Fruit fly (Drosophila melanogaster): ENCODE measurements around the gene gdrd.
A peak's percentile ranks its signal among the peaks of the same experiment; 100 is the strongest.

The gdrd gene

DNA sequence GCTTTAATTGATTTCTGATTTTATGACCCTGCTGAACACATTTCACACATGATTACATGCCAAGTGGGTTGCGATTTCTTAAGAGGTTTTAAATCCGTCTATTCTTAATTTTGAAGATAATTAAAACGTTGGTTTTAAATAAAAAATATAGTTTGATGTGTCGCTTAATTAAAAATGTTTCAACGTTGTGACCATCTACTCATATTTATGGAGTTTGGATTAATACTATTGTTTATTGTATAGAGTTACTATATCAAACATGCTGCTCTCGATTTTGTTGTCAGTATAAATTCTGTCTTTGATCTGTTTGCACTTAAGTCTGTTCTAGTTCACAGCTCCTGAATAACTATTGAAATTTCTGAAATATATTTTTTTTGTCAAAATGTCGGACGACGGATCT, at the start of gene gdrd:
Gene gdrd, plus strand, starts transcription at position 301 of the 400 bp plus-strand sequence.
- TF ChIP-seq CG31627 (GFP tag; optimal IDR thresholded peaks at IDR 0.05) (no peak), CG15336 (GFP tag; IDR thresholded peaks at IDR 0.05) (no peak), Gug (GFP tag; IDR thresholded peaks at IDR 0.05) (no peak), ss (GFP tag; optimal IDR thresholded peaks at IDR 0.05) (no peak), Met (GFP tag; optimal IDR thresholded peaks at IDR 0.05) (no peak), CG6792 (GFP tag; optimal IDR thresholded peaks at IDR 0.05) (no peak), Hr39 (GFP tag; optimal IDR thresholded peaks at IDR 0.05) (no peak), CG16779 (tag; optimal IDR thresholded peaks at IDR 0.05) (no peak), Smox (GFP tag; optimal IDR thresholded peaks at IDR 0.05) (no peak), fkh (GFP tag; optimal IDR thresholded peaks at IDR 0.05) (no peak), dsx (GFP tag; optimal IDR thresholded peaks at IDR 0.05; ENCODE audit: poor library complexity, severe bottlenecking) (no peak), CG6854 (GFP tag; optimal IDR thresholded peaks at IDR 0.05) (no peak)

DNA sequence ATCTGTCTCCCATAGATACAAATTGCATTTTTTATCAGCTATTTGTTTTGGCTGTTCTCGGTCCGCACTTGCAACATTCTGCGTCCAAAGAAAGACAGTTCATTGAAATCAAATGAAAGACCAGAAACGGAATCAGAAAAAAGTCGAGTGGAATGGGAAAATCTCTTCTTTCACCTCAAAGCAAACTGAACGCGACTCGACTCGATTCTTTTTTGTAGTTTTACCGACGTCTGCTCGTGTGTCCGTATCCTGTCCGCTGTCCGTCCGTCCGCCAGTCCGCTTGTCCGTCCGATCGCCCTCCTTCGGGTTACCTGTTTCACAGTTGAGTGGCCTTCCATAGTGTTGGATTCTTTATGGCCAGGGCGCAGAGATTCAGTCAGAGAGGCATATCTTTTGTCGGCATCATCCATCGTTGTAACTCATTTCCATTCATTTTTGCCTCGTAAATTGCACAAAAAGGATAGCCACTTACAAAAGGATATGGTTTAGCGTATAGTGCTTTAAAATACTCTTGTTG, 49.1 kb upstream of the gdrd start:
- no peak for TF ChIP-seq Gug (GFP tag; IDR thresholded peaks at IDR 0.05)
- TF ChIP-seq Sox102F (GFP tag; optimal IDR thresholded peaks at IDR 0.05) = no peak
- TF ChIP-seq acj6 (GFP tag; optimal IDR thresholded peaks at IDR 0.05) = no peak
- TF ChIP-seq CG6163 (GFP tag; IDR thresholded peaks at IDR 0.05) = no peak
- TF ChIP-seq Smox (GFP tag; optimal IDR thresholded peaks at IDR 0.05) = no peak

DNA sequence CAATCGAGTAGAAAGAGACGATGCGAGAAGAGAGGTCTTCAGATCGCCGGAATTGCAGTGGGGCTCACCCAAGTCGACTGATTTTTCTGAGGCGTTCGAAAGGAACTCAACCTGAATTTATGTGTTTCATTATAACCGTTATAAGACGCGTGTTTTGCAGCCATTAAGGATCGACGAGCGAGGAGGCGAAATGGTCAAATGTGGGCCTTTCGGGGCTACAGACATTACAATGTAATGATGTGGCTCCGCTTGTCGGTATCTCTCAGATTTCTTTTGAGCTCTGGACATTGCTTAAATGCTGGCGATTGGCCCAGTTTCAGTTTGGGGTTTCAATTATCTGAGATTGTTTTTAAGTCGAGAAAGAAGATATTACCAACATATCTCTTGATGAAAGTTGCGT, 48.3 kb upstream of the gdrd start:
- peak; percentile 54 for TF ChIP-seq Eip78C (GFP tag)
- TF ChIP-seq spab (GFP tag; optimal IDR thresholded peaks at IDR 0.05) = no peak
- TF ChIP-seq CG10631 (GFP tag; optimal IDR thresholded peaks at IDR 0.05) = no peak
- TF ChIP-seq vri (GFP tag; optimal IDR thresholded peaks at IDR 0.05) = no peak
- TF ChIP-seq CG6854 (GFP tag; optimal IDR thresholded peaks at IDR 0.05) = peak; percentile 34
- TF ChIP-seq svp (GFP tag) = peak; percentile 8
- TF ChIP-seq Met (GFP tag; optimal IDR thresholded peaks at IDR 0.05) = no peak
- peak; percentile 72 for TF ChIP-seq dsx (GFP tag; optimal IDR thresholded peaks at IDR 0.05; ENCODE audit: poor library complexity, severe bottlenecking)

DNA sequence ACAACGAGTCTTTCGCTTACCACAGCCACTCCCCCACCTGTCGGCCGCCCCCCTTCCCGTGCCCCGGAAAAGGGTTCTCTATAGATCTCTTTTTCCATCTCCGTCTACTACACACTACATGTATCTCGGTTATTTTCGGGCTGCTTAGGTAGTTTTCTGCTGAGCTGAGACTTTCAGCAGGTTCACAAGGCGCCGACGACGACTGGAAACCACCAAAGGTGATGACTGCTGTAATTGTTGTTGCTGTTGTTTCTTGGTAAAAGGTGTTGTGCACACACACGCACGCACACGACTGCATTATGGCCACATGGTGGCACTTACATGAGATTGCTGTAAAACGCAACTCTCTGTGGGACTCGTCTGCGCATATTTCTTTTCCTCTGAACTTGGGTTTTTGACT, 47.5 kb upstream of the gdrd start:
- TF ChIP-seq dsx (GFP tag; optimal IDR thresholded peaks at IDR 0.05; ENCODE audit: poor library complexity, severe bottlenecking) = peak; percentile 26
- TF ChIP-seq ss (GFP tag; optimal IDR thresholded peaks at IDR 0.05) = peak in 1 of 2 experiments; percentile 33
- no peak for TF ChIP-seq dac (GFP tag; optimal IDR thresholded peaks at IDR 0.05)
- no peak for TF ChIP-seq CG7368 (GFP tag; optimal IDR thresholded peaks at IDR 0.05)
- no peak for TF ChIP-seq Lpt (GFP tag; optimal IDR thresholded peaks at IDR 0.05)

DNA sequence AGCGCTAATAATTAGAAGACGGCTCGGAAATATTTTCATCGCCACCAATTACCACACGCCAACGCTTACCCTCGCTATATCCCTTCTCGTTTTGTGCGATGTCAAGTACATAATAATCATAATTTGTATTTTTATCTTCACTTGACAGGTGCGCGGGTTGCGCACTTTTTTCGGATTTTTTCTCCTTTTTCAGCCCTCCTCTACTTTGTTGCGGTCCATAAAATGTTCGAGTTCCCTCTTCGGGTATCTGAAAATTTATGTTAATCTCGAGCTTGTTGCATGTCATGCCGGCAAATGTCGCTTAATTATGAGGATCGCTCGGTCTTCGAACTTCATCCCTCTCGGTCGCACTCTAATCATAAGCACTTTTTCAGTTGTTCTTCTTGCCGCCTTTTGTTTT, 46.0 kb upstream of the gdrd start:
- TF ChIP-seq CG1621 (tag; optimal IDR thresholded peaks at IDR 0.05) (no peak), Ets96B (tag; optimal IDR thresholded peaks at IDR 0.05) (no peak), dsx (GFP tag; optimal IDR thresholded peaks at IDR 0.05; ENCODE audit: poor library complexity, severe bottlenecking) (peak; percentile 58)

DNA sequence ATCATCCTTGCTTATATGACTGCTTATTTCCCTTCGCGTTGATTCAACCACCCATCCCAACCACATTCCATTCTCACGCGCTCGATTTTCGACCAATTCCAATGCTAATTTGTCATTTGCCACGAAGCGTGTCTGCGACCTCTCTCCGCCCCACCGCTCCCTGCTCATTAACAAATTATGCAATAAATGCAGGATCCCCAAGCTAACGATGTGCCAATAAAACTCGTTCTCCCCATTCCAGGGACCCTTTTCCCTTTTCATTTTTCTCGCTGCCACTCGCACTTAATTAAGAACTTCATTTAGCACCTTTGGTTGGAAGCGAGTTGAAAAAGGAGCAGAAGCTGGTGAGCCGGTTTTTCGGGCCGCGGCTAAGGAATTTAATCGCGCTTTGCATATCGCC, 45.2 kb upstream of the gdrd start:
- TF ChIP-seq CG10631 (GFP tag; optimal IDR thresholded peaks at IDR 0.05) = no peak
- TF ChIP-seq Hr4 (GFP tag; optimal IDR thresholded peaks at IDR 0.05) = no peak
- peak; percentile 36 for TF ChIP-seq CG6854 (GFP tag; optimal IDR thresholded peaks at IDR 0.05)
- TF ChIP-seq Eip75B (GFP tag; optimal IDR thresholded peaks at IDR 0.05) = no peak
- peak; percentile 70 for TF ChIP-seq Blimp-1 (GFP tag; optimal IDR thresholded peaks at IDR 0.05)
- no peak for TF ChIP-seq Sox14 (GFP tag; optimal IDR thresholded peaks at IDR 0.05)
- TF ChIP-seq CG3032 (tag; optimal IDR thresholded peaks at IDR 0.05) = no peak
- TF ChIP-seq pdm3 (GFP tag; optimal IDR thresholded peaks at IDR 0.05) = no peak
- no peak for TF ChIP-seq CG6163 (GFP tag; IDR thresholded peaks at IDR 0.05)
- TF ChIP-seq Eip78C (GFP tag) = peak; percentile 49
- TF ChIP-seq esn (GFP tag; optimal IDR thresholded peaks at IDR 0.05) = no peak
- TF ChIP-seq svp (GFP tag) = peak; percentile 66
- no peak for TF ChIP-seq lz (GFP tag; optimal IDR thresholded peaks at IDR 0.05)
- no peak for TF ChIP-seq Hr39 (GFP tag; optimal IDR thresholded peaks at IDR 0.05)
- TF ChIP-seq dac (GFP tag; optimal IDR thresholded peaks at IDR 0.05) = no peak
- peak; percentile 11 for TF ChIP-seq dsx (GFP tag; optimal IDR thresholded peaks at IDR 0.05; ENCODE audit: poor library complexity, severe bottlenecking)
- no peak for TF ChIP-seq CG32006 (GFP tag; optimal IDR thresholded peaks at IDR 0.05)
- peak in 1 of 2 experiments; percentile 6 for TF ChIP-seq ss (GFP tag; optimal IDR thresholded peaks at IDR 0.05)
- TF ChIP-seq CG8632 (GFP tag; optimal IDR thresholded peaks at IDR 0.05) = no peak
- no peak for TF ChIP-seq CG3919 (GFP tag; optimal IDR thresholded peaks at IDR 0.05)
- peak; percentile 89 for TF ChIP-seq vri (GFP tag; optimal IDR thresholded peaks at IDR 0.05)
- no peak for TF ChIP-seq CG6792 (GFP tag; optimal IDR thresholded peaks at IDR 0.05)
- no peak for TF ChIP-seq CG11294 (GFP tag; IDR thresholded peaks at IDR 0.05)
- TF ChIP-seq CG6808 (GFP tag; optimal IDR thresholded peaks at IDR 0.05) = no peak
- no peak for TF ChIP-seq net (GFP tag; optimal IDR thresholded peaks at IDR 0.05)
